Worm (Caenorhabditis elegans) whole organism, mixed stage, embryonic: ENCODE measurements around the gene Y82E9BR.3.
A peak's percentile ranks its signal among the peaks of the same experiment; 100 is the strongest.

Experiments
- M03D4.4 ChIP-seq: sonication (generic microtip); optimal IDR thresholded peaks from 2 replicates; lab custom pipeline; 2017; ENCODE audit warnings: mild to moderate bottlenecking, missing genetic modification characterization, missing compliant biosample characterization
- bed-3 ChIP-seq: fragments of 200-800 bp; sonication (Bioruptor generic); optimal IDR thresholded peaks from 3 replicates; lab custom pipeline; 2018; ENCODE audit warnings: mild to moderate bottlenecking, missing genetic modification characterization, moderate library complexity, missing compliant biosample characterization
- blmp-1 ChIP-seq: fragments of 150-350 bp; optimal IDR thresholded peaks from 2 replicates; lab custom pipeline; 2014; ENCODE audit warnings: missing biosample characterization, missing genetic modification characterization
- ceh-39 ChIP-seq: fragments of 150-350 bp; optimal IDR thresholded peaks from 2 replicates; lab custom pipeline; 2014; ENCODE audit warnings: missing biosample characterization, missing genetic modification characterization
- ceh-83 ChIP-seq: fragments of 200-800 bp; sonication (Bioruptor generic); optimal IDR thresholded peaks from 2 replicates; lab custom pipeline; 2018; ENCODE audit warnings: mild to moderate bottlenecking, missing genetic modification characterization, missing compliant biosample characterization
- ces-1 ChIP-seq: fragments of 150-350 bp; optimal IDR thresholded peaks from 2 replicates; lab custom pipeline; 2014; ENCODE audit warnings: missing biosample characterization, missing genetic modification reagents, missing genetic modification characterization
- cnd-1 ChIP-seq: fragments of 200-800 bp; sonication (Bioruptor generic); optimal IDR thresholded peaks from 2 replicates; lab custom pipeline; 2018; ENCODE audit warnings: mild to moderate bottlenecking, missing genetic modification characterization, missing compliant biosample characterization
- drap-1 ChIP-seq: fragments of 200-800 bp; sonication (Bioruptor generic); optimal IDR thresholded peaks from 3 replicates; lab custom pipeline; 2018; ENCODE audit warnings: mild to moderate bottlenecking, missing genetic modification characterization, missing compliant biosample characterization
- elt-1 ChIP-seq: sonication (generic microtip); optimal IDR thresholded peaks from 2 replicates; lab custom pipeline; 2017; ENCODE audit warnings: missing genetic modification characterization, mild to moderate bottlenecking, missing compliant biosample characterization, antibody characterized with exemption, moderate library complexity, borderline replicate concordance; ENCODE audit not compliant: insufficient read depth
- elt-3 ChIP-seq: fragments of 150-350 bp; optimal IDR thresholded peaks from 2 replicates; lab custom pipeline; 2014; ENCODE audit warnings: missing biosample characterization, missing genetic modification characterization
- flh-1 ChIP-seq: fragments of 200-800 bp; sonication (Bioruptor generic); optimal IDR thresholded peaks from 2 replicates; lab custom pipeline; 2018; ENCODE audit warnings: mild to moderate bottlenecking, missing genetic modification characterization, moderate library complexity, missing compliant biosample characterization
- ham-2 ChIP-seq: fragments of 200-800 bp; sonication (Bioruptor generic); optimal IDR thresholded peaks from 2 replicates; lab custom pipeline; 2018; ENCODE audit warnings: mild to moderate bottlenecking, missing genetic modification characterization, missing compliant biosample characterization
- hlh-1 ChIP-seq: fragments of 150-350 bp; optimal IDR thresholded peaks from 2 replicates; lab custom pipeline; 2014; ENCODE audit warnings: missing biosample characterization, missing genetic modification reagents, missing genetic modification characterization
- lin-13 ChIP-seq: fragments of 150-350 bp; optimal IDR thresholded peaks from 2 replicates; lab custom pipeline; 2014; ENCODE audit warnings: missing biosample characterization, missing genetic modification characterization
- lin-32 ChIP-seq: fragments of 200-800 bp; sonication (Bioruptor generic); optimal IDR thresholded peaks from 2 replicates; lab custom pipeline; 2018; ENCODE audit warnings: mild to moderate bottlenecking, missing genetic modification characterization, missing compliant biosample characterization
- lsy-2 ChIP-seq: fragments of 150-350 bp; optimal IDR thresholded peaks from 2 replicates; lab custom pipeline; 2014; ENCODE audit warnings: missing biosample characterization, missing genetic modification characterization
- mab-5 ChIP-seq: fragments of 150-350 bp; optimal IDR thresholded peaks from 2 replicates; lab custom pipeline; 2014; ENCODE audit warnings: missing biosample characterization, missing genetic modification characterization
- mep-1 ChIP-seq: fragments of 150-350 bp; optimal IDR thresholded peaks from 2 replicates; lab custom pipeline; 2017; ENCODE audit warnings: missing biosample characterization, missing genetic modification reagents, missing genetic modification characterization, inconsistent platforms
- mls-2 ChIP-seq: sonication (generic microtip); optimal IDR thresholded peaks from 2 replicates; lab custom pipeline; 2016; ENCODE audit warnings: mild to moderate bottlenecking, missing genetic modification characterization, moderate library complexity, missing compliant biosample characterization
- nhr-2 ChIP-seq: fragments of 150-350 bp; optimal IDR thresholded peaks from 2 replicates; lab custom pipeline; 2014; ENCODE audit warnings: missing biosample characterization, missing genetic modification characterization
- nhr-237 ChIP-seq: fragments of 150-350 bp; optimal IDR thresholded peaks from 2 replicates; lab custom pipeline; 2014; ENCODE audit warnings: missing biosample characterization, missing genetic modification characterization
- nhr-28 ChIP-seq: fragments of 150-350 bp; optimal IDR thresholded peaks from 2 replicates; lab custom pipeline; 2014; ENCODE audit warnings: missing biosample characterization, missing genetic modification characterization
- pha-4 ChIP-seq: fragments of 150-350 bp; optimal IDR thresholded peaks from 2 replicates; lab custom pipeline; 2018; ENCODE audit warnings: missing biosample characterization, missing genetic modification reagents, missing genetic modification characterization
- sem-2 ChIP-seq: fragments of 200-800 bp; sonication (Bioruptor generic); optimal IDR thresholded peaks from 2 replicates; lab custom pipeline; 2018; ENCODE audit warnings: mild to moderate bottlenecking, missing genetic modification characterization, missing compliant biosample characterization
- snpc-4 ChIP-seq: fragments of 150-350 bp; optimal IDR thresholded peaks from 2 replicates; lab custom pipeline; 2014; ENCODE audit warnings: missing biosample characterization, missing genetic modification characterization
- sptf-1 ChIP-seq: sonication (generic microtip); optimal IDR thresholded peaks from 2 replicates; lab custom pipeline; 2017; ENCODE audit warnings: mild to moderate bottlenecking, missing genetic modification characterization, moderate library complexity, missing compliant biosample characterization
- unc-120 ChIP-seq: sonication (generic microtip); optimal IDR thresholded peaks from 2 replicates; lab custom pipeline; 2017; ENCODE audit warnings: missing genetic modification characterization, missing compliant biosample characterization; ENCODE audit not compliant: poor library complexity, severe bottlenecking
- unc-39 ChIP-seq: fragments of 150-350 bp; optimal IDR thresholded peaks from 2 replicates; lab custom pipeline; 2014; ENCODE audit warnings: missing biosample characterization, missing genetic modification characterization
- unc-62 ChIP-seq: fragments of 150-350 bp; optimal IDR thresholded peaks from 2 replicates; lab custom pipeline; 2014; ENCODE audit warnings: missing biosample characterization, missing genetic modification reagents, missing genetic modification characterization
- zip-8 ChIP-seq: fragments of 150-350 bp; optimal IDR thresholded peaks from 2 replicates; lab custom pipeline; 2014; ENCODE audit warnings: missing biosample characterization, missing genetic modification characterization
- ztf-11 ChIP-seq: fragments of 150-350 bp; optimal IDR thresholded peaks from 2 replicates; lab custom pipeline; 2014; ENCODE audit warnings: missing biosample characterization, missing genetic modification characterization

The Y82E9BR.3 gene

ce11 chrIII:1409139-1409538, 9.9 kb upstream of the Y82E9BR.3 start, which contains the start of gene Y82E9BR.22:
Y82E9BR.22 (minus strand) TSS chrIII:1409239.
- TF ChIP-seq bed-3 (GFP tag; lab: Kevin White, UChicago) = no peak
- TF ChIP-seq drap-1 (GFP tag; lab: Kevin White, UChicago) = no peak
- TF ChIP-seq blmp-1 (tag; lab: Kevin White, UChicago) = no peak
- no peak for TF ChIP-seq sem-2
- TF ChIP-seq zip-8 = no peak
- TF ChIP-seq unc-62 (GFP tag; lab: Kevin White, UChicago) = no peak
- TF ChIP-seq hlh-1 = no peak
- TF ChIP-seq elt-1 (tag; lab: Kevin White, UChicago) = no peak
- TF ChIP-seq snpc-4 (tag; lab: Kevin White, UChicago) = no peak

DNA sequence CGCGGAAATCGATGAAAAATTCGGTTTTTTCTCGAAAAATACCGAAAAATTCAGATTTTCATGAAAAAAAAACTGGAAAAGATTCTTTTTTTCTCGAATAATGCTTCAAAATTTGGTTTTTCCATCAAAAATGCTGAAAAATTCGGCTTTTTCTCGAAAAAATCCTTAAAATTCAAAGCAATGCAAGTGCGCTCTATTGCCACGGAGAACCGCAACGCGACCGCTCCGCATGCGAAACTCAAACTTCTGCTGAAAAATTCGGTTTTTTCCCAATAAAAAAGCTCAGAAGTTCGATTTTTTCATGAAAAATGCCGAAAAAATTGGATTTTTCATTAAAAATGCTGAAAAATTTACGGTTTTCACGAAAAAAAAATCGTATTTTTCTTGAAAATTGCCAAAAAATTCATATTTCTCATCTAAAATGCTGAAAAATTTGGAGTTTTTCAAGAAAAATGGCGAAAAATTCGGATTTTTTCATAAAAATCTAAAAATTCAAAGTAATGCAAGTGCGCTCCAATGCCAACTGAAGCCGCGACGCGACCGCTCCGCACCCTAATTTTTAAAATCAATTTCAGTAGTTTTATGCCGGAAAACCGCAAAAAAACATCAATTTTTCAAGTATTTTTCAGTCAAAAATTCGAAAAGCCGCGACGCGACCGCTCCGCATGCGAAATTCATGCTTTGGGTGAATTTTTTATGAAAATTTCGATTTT, 5.7 kb upstream of the Y82E9BR.3 start:
- TF ChIP-seq ztf-11 (tag; lab: Kevin White, UChicago) = no peak
- no peak for TF ChIP-seq ceh-39 (tag; lab: Kevin White, UChicago)
- TF ChIP-seq mep-1 (tag; lab: Kevin White, UChicago) = no peak
- TF ChIP-seq mab-5 (tag; lab: Kevin White, UChicago) = no peak

DNA sequence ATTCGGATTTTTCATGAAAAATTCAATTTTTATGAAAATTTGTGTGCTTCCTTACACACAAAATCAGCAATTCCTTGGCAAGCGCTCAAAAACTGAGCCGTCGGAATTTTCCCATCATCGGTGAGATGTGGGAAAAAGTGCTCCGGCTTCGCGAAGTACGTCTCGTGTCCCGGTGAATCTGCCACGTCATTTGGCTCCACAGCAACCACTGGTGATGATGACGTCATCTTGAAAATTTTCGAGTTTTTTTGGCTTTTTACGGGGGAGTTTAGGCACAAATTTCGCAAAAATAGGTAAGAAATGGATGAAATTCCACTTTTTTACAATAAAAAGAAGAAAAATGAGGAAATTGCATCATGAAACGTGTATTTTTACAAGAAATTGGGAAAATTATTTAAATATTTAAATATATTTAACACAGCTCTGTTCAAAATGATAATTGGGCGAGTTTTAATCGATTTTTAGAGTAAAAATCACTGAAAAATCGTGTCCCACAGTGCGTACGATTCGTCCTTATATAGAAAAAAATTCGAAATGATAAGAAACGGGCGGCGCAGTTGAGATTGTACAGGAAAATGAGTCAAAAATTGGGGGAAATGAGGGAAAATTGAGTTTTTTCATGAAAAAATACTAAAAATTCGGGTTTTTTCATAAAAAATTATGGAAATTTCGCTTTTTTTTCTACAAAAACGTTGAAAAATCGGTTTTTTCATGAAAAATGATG, 4.9 kb upstream of the Y82E9BR.3 start, which contains the start of gene Y82E9BR.14:
Y82E9BR.14 (minus strand) TSS at position 227 of the 724 bp plus-strand sequence.
- TF ChIP-seq zip-8 = peak; percentile 74
- no peak for TF ChIP-seq nhr-28 (tag; lab: Kevin White, UChicago)

DNA sequence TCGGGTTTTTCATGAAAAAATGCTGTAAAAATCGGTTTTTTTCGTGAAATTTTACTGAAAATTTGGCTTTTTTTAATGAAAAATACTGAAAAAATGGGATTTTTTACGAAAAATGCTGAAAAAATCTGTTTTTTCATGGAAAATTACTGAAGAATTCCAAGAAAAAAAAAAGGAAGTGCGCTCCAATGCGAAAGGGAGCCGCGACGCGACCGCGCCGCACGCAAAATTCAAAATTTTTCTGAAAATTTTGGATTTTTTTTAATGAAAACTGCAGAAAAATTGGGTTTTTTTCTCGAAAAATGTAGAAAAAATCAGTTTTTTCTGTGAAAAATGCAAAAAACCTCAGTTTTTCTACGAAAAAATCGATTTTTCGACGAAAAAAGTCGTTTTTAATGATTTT, 2.4 kb upstream of the Y82E9BR.3 start:
- no peak for TF ChIP-seq unc-120
- TF ChIP-seq nhr-237 (tag; lab: Kevin White, UChicago) = no peak
- TF ChIP-seq mls-2 (tag; lab: Kevin White, UChicago) = no peak
- TF ChIP-seq mep-1 (tag; lab: Kevin White, UChicago) = no peak
- TF ChIP-seq flh-1 (GFP tag; lab: Kevin White, UChicago) = no peak
- no peak for TF ChIP-seq unc-39 (tag; lab: Kevin White, UChicago)
- TF ChIP-seq snpc-4 (tag; lab: Kevin White, UChicago) = no peak
- TF ChIP-seq unc-62 (GFP tag; lab: Kevin White, UChicago) = no peak

ce11 chrIII:1417090-1417489, 1.9 kb upstream of the Y82E9BR.3 start, which contains the start of gene elc-1:
elc-1 (minus strand) TSS chrIII:1417190.
- TF ChIP-seq pha-4 (tag; lab: Kevin White, UChicago) = no peak
- TF ChIP-seq ces-1 (GFP tag; lab: Kevin White, UChicago) = no peak
- TF ChIP-seq cnd-1 = no peak
- no peak for TF ChIP-seq unc-120
- TF ChIP-seq elt-1 (tag; lab: Kevin White, UChicago) = no peak
- TF ChIP-seq M03D4.4 = no peak
- TF ChIP-seq unc-62 (GFP tag; lab: Kevin White, UChicago) = no peak
- no peak for TF ChIP-seq lin-13 (tag; lab: Kevin White, UChicago)
- TF ChIP-seq sem-2 = no peak
- TF ChIP-seq nhr-237 (tag; lab: Kevin White, UChicago) = no peak
- TF ChIP-seq elt-3 (tag; lab: Kevin White, UChicago) = no peak

DNA sequence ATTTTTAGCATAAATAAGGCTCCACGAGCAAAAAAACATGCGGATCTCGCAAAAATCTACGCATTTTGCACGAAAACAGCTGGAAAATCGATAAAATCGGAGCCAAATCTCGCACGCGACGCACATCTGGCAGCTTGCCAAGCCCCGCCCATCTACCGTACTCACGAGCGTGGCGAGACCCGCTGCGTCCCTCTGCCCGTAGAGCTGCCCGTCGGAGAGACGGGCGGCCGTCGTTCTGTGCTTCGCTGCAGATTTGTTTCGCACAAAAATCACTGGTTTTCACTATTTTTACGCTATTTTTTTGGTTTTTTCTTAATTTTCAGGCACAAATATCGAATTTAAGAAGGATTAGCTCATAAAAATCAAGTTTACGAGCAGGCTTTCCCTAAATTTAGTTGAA, 287 bp upstream of the Y82E9BR.3 start:
- TF ChIP-seq mls-2 (tag; lab: Kevin White, UChicago) (peak; percentile 47), mep-1 (tag; lab: Kevin White, UChicago) (peak; percentile 77), drap-1 (GFP tag; lab: Kevin White, UChicago) (no peak), ham-2 (GFP tag; lab: Kevin White, UChicago) (peak; percentile 33), lin-13 (tag; lab: Kevin White, UChicago) (peak; percentile 93), unc-62 (GFP tag; lab: Kevin White, UChicago) (peak; percentile 22), lin-32 (GFP tag; lab: Kevin White, UChicago) (no peak), cnd-1 (peak; percentile 44), ceh-39 (tag; lab: Kevin White, UChicago) (peak; percentile 56), mab-5 (tag; lab: Kevin White, UChicago) (no peak), blmp-1 (tag; lab: Kevin White, UChicago) (no peak), bed-3 (GFP tag; lab: Kevin White, UChicago) (no peak), M03D4.4 (peak; percentile 26), hlh-1 (peak; percentile 46), ceh-83 (GFP tag; lab: Kevin White, UChicago) (no peak), elt-3 (tag; lab: Kevin White, UChicago) (no peak), lsy-2 (tag; lab: Kevin White, UChicago) (peak; percentile 97), nhr-2 (tag; lab: Kevin White, UChicago) (no peak), nhr-237 (tag; lab: Kevin White, UChicago) (peak; percentile 86), sptf-1 (tag; lab: Kevin White, UChicago) (peak; percentile 65), flh-1 (GFP tag; lab: Kevin White, UChicago) (no peak), ces-1 (GFP tag; lab: Kevin White, UChicago) (no peak), pha-4 (tag; lab: Kevin White, UChicago) (peak; percentile 95)
